Worm (Caenorhabditis elegans) whole organism, young adult: ENCODE data around the gene nhr-111.

Experiments
- B0019.2 ChIP-seq: fragments of 200-800 bp; sonication (Bioruptor generic); conservative IDR thresholded peaks from 2 replicates; pipeline ENCODE4 v1.3.6; 2022; ENCODE audit warnings: missing genetic modification reagents, missing genetic modification characterization, missing compliant biosample characterization
- B0261.1 ChIP-seq: sonication (generic microtip); optimal IDR thresholded peaks from 2 replicates; lab custom pipeline; 2016; ENCODE audit warnings: mild to moderate bottlenecking, missing genetic modification characterization, moderate library complexity, missing compliant biosample characterization
- C06A6.2 ChIP-seq: fragments of 200-800 bp; sonication (Bioruptor generic); conservative IDR thresholded peaks from 2 replicates; pipeline ENCODE4 v1.3.6; 2022; ENCODE audit warnings: missing genetic modification characterization, missing compliant biosample characterization
- F22D6.2 ChIP-seq: sonication (generic microtip); optimal IDR thresholded peaks from 2 replicates; lab custom pipeline; 2016; ENCODE audit warnings: mild to moderate bottlenecking, missing genetic modification characterization, missing compliant biosample characterization
- F23B12.7 ChIP-seq: sonication (generic microtip); optimal IDR thresholded peaks from 2 replicates; lab custom pipeline; 2017; ENCODE audit warnings: missing genetic modification characterization, mild to moderate bottlenecking, missing compliant biosample characterization, antibody characterized with exemption, moderate library complexity; ENCODE audit not compliant: insufficient read depth
- F37B4.10 ChIP-seq: fragments of 200-800 bp; sonication (Bioruptor generic); IDR thresholded peaks from 2 replicates; pipeline ENCODE4 v1.3.6; 2022; ENCODE audit warnings: missing genetic modification characterization, missing compliant biosample characterization
- F39B2.1 ChIP-seq: fragments of 200-800 bp; sonication (Bioruptor generic); IDR thresholded peaks from 2 replicates; pipeline ENCODE4 v1.3.6; 2022; ENCODE audit warnings: missing genetic modification reagents, missing genetic modification characterization, missing compliant biosample characterization
- F49E8.2 ChIP-seq: sonication (generic microtip); optimal IDR thresholded peaks from 3 replicates; lab custom pipeline; 2017; ENCODE audit warnings: missing genetic modification characterization, mild to moderate bottlenecking, missing compliant biosample characterization, antibody characterized with exemption, moderate library complexity; ENCODE audit not compliant: insufficient read depth
- F55B11.4 ChIP-seq: sonication (generic microtip); optimal IDR thresholded peaks from 2 replicates; lab custom pipeline; 2016; ENCODE audit warnings: missing compliant biosample characterization, missing genetic modification characterization, borderline replicate concordance; ENCODE audit not compliant: insufficient read depth
- F57A8.1 ChIP-seq: fragments of 200-800 bp; sonication (Bioruptor generic); optimal IDR thresholded peaks from 2 replicates; lab custom pipeline; 2018; ENCODE audit warnings: mild to moderate bottlenecking, missing genetic modification characterization, moderate library complexity, missing compliant biosample characterization
- F57C9.4 ChIP-seq: sonication (generic microtip); optimal IDR thresholded peaks from 2 replicates; lab custom pipeline; 2017; ENCODE audit warnings: mild to moderate bottlenecking, missing genetic modification characterization, missing compliant biosample characterization
- K12H6.12 ChIP-seq: fragments of 200-800 bp; sonication (Bioruptor generic); optimal IDR thresholded peaks from 2 replicates; lab custom pipeline; 2018; ENCODE audit warnings: mild to moderate bottlenecking, missing genetic modification characterization, missing compliant biosample characterization
- aptf-3 ChIP-seq: fragments of 200-800 bp; sonication (Bioruptor generic); IDR thresholded peaks from 2 replicates; pipeline ENCODE4 v1.3.6; 2022; ENCODE audit warnings: missing genetic modification characterization, missing compliant biosample characterization
- athp-1 ChIP-seq: sonication (generic microtip); optimal IDR thresholded peaks from 2 replicates; lab custom pipeline; 2017; ENCODE audit warnings: mild to moderate bottlenecking, missing genetic modification characterization, missing compliant biosample characterization
- attf-3 ChIP-seq: fragments of 200-800 bp; sonication (Bioruptor generic); conservative IDR thresholded peaks from 2 replicates; pipeline ENCODE4 v1.3.6; 2022; ENCODE audit warnings: missing genetic modification reagents, missing genetic modification characterization, missing compliant biosample characterization
- cebp-1 ChIP-seq, 2 experiments: fragments of 200-800 bp in 1 of 2; sonication (Bioruptor generic) in 1 of 2; sonication (generic microtip) in 1 of 2; IDR thresholded peaks in 1 of 2; optimal IDR thresholded peaks in 1 of 2; 2 replicates each; pipeline versions ENCODE4 v1.3.6 to Lab custom; 2017 to 2022; ENCODE audit warnings: missing compliant biosample characterization in 2 of 2, missing genetic modification characterization in 2 of 2, mild to moderate bottlenecking in 1 of 2, missing genetic modification reagents in 1 of 2, moderate library complexity in 1 of 2
- cebp-2 ChIP-seq: fragments of 200-800 bp; sonication (Bioruptor generic); IDR thresholded peaks from 2 replicates; pipeline ENCODE4 v1.3.6; 2022; ENCODE audit warnings: missing genetic modification characterization, missing compliant biosample characterization
- ceh-100 ChIP-seq: fragments of 200-800 bp; sonication (Bioruptor generic); IDR thresholded peaks from 2 replicates; pipeline ENCODE4 v1.3.6; 2022; ENCODE audit warnings: missing genetic modification reagents, missing genetic modification characterization, missing compliant biosample characterization
- ceh-27 ChIP-seq: fragments of 200-800 bp; sonication (Bioruptor generic); optimal IDR thresholded peaks from 2 replicates; lab custom pipeline; 2018; ENCODE audit warnings: mild to moderate bottlenecking, missing genetic modification characterization, moderate library complexity, missing compliant biosample characterization
- efl-1 ChIP-seq: fragments of 150-350 bp; optimal IDR thresholded peaks from 2 replicates; lab custom pipeline; 2014; ENCODE audit warnings: missing biosample characterization, missing genetic modification reagents, missing genetic modification characterization
- ets-4 ChIP-seq: fragments of 200-800 bp; sonication (Bioruptor generic); optimal IDR thresholded peaks from 2 replicates; lab custom pipeline; 2018; ENCODE audit warnings: mild to moderate bottlenecking, missing genetic modification characterization, missing compliant biosample characterization
- hlh-26 ChIP-seq: fragments of 200-800 bp; sonication (Bioruptor generic); conservative IDR thresholded peaks from 2 replicates; pipeline ENCODE4 v1.3.6; 2022; ENCODE audit warnings: missing genetic modification reagents, missing genetic modification characterization, missing compliant biosample characterization
- hmg-1.2 ChIP-seq: fragments of 200-800 bp; sonication (Bioruptor generic); IDR thresholded peaks from 2 replicates; pipeline ENCODE4 v1.3.6; 2022; ENCODE audit warnings: missing genetic modification reagents, missing genetic modification characterization, missing compliant biosample characterization
- let-526 ChIP-seq: fragments of 200-800 bp; sonication (Bioruptor generic); IDR thresholded peaks from 2 replicates; pipeline ENCODE4 v1.3.6; 2022; ENCODE audit warnings: missing genetic modification reagents, missing genetic modification characterization, missing compliant biosample characterization
- lin-35 ChIP-seq, 3 experiments: fragments of 150-350 bp in 2 of 3; sonication (generic microtip) in 1 of 3; optimal IDR thresholded peaks; 2 replicates each; lab custom pipeline; 2014 to 2018; ENCODE audit warnings: missing biosample characterization in 3 of 3, missing genetic modification characterization in 3 of 3, missing genetic modification reagents in 3 of 3
- lir-1 ChIP-seq: fragments of 200-800 bp; sonication (Bioruptor generic); conservative IDR thresholded peaks from 2 replicates; pipeline ENCODE4 v1.3.6; 2022; ENCODE audit warnings: missing genetic modification reagents, missing genetic modification characterization, missing compliant biosample characterization
- madf-10 ChIP-seq: sonication (generic microtip); optimal IDR thresholded peaks from 2 replicates; lab custom pipeline; 2016; ENCODE audit warnings: mild to moderate bottlenecking, missing genetic modification characterization, missing compliant biosample characterization
- madf-6 ChIP-seq: fragments of 200-800 bp; sonication (Bioruptor generic); IDR thresholded peaks from 2 replicates; pipeline ENCODE4 v1.3.6; 2022; ENCODE audit warnings: missing genetic modification reagents, missing genetic modification characterization, missing compliant biosample characterization
- nfya-2 ChIP-seq: fragments of 200-800 bp; sonication (Bioruptor generic); IDR thresholded peaks from 2 replicates; pipeline ENCODE4 v1.3.6; 2022; ENCODE audit warnings: missing genetic modification reagents, missing genetic modification characterization, missing compliant biosample characterization
- nhr-27 ChIP-seq: fragments of 200-800 bp; sonication (Bioruptor generic); optimal IDR thresholded peaks from 2 replicates; lab custom pipeline; 2018; ENCODE audit warnings: mild to moderate bottlenecking, missing genetic modification characterization, moderate library complexity, missing compliant biosample characterization
- nhr-80 ChIP-seq: sonication (generic microtip); optimal IDR thresholded peaks from 2 replicates; lab custom pipeline; 2016; ENCODE audit warnings: missing genetic modification characterization, missing compliant biosample characterization
- nhr-90 ChIP-seq: sonication (generic microtip); optimal IDR thresholded peaks from 2 replicates; lab custom pipeline; 2016; ENCODE audit warnings: missing genotype, mild to moderate bottlenecking, missing genetic modification characterization, missing compliant biosample characterization
- pbrm-1 ChIP-seq: fragments of 200-800 bp; sonication (Bioruptor generic); IDR thresholded peaks from 2 replicates; pipeline ENCODE4 v1.3.6; 2022; ENCODE audit warnings: missing genetic modification reagents, missing genetic modification characterization, missing compliant biosample characterization
- snpc-1.3 ChIP-seq: sonication (generic microtip); optimal IDR thresholded peaks from 2 replicates; lab custom pipeline; 2017; ENCODE audit warnings: missing genetic modification characterization, mild to moderate bottlenecking, missing compliant biosample characterization, antibody characterized with exemption, moderate library complexity, missing genotype, missing genetic modification reagents; ENCODE audit not compliant: insufficient read depth
- tbp1 ChIP-seq: fragments of 200-800 bp; sonication (Bioruptor generic); optimal IDR thresholded peaks from 2 replicates; lab custom pipeline; 2018; ENCODE audit warnings: mild to moderate bottlenecking, missing genetic modification characterization, missing compliant biosample characterization
- unc-130 ChIP-seq: sonication (generic microtip); optimal IDR thresholded peaks from 2 replicates; lab custom pipeline; 2016; ENCODE audit warnings: missing genetic modification reagents, missing genetic modification characterization, missing compliant biosample characterization
- ztf-22 ChIP-seq: fragments of 200-800 bp; sonication (Bioruptor generic); optimal IDR thresholded peaks from 2 replicates; lab custom pipeline; 2018; ENCODE audit warnings: mild to moderate bottlenecking, missing genetic modification characterization, moderate library complexity, missing compliant biosample characterization

The nhr-111 gene

DNA sequence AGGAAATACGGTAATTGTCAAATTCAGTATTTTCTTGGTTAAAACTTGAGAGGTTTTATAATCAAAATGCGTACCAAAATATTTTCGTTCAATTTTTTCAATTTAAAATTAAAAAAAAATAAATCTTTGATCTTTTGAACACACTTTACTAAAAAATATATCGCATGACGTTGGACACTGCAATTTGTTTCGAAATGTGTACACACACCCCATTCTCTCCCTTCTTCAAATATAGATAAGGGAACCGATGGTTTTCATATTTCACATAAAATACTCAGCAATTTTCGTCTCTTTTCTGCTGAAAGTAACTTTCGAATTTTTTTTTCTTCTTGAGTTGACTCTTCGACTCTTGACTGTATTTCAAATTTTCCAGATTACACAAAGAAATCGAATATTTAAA, 3.2 kb downstream of the nhr-111 start:
- no peak for TF ChIP-seq unc-130 (GFP tag; lab: Kevin White, UChicago)
- no peak for TF ChIP-seq K12H6.12 (tag; lab: Kevin White, UChicago)
- no peak for TF ChIP-seq F57C9.4 (tag; lab: Kevin White, UChicago)
- no peak for TF ChIP-seq F55B11.4
- TF ChIP-seq cebp-1 (GFP tag; IDR thresholded peaks at IDR 0.05; lab: Robert Waterston, UW): no peak
- TF ChIP-seq cebp-1 (tag; optimal IDR thresholded peaks at IDR 0.05; lab: Kevin White, UChicago): peak; percentile 5
- no peak for TF ChIP-seq hlh-26 (GFP tag; lab: Robert Waterston, UW)

DNA sequence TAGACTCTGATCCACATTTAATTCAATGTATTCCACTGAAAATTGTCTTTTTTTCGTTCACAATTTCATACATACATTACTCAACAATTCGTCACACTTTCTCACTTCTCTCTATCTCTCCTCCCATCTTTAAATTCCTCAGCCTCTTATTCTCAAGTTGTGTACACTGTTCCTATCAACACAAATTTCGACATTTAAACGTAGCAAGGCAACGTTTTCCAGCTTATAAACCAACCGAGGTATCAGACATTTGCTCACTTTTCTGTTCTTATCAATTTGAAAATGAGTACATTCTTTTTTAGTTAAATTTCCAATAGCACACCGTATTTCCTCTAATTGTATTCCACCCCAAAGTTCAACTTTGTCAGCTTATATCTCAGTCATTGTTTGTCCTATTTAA, 3.7 kb downstream of the nhr-111 start, which contains the start of gene skr-3:
Gene skr-3 (plus strand): TSS at position 163 of the 400 bp plus-strand sequence.
- TF ChIP-seq hmg-1.2 (GFP tag; lab: Robert Waterston, UW): no peak
- TF ChIP-seq nhr-80 (tag; lab: Kevin White, UChicago): peak; percentile 23

DNA sequence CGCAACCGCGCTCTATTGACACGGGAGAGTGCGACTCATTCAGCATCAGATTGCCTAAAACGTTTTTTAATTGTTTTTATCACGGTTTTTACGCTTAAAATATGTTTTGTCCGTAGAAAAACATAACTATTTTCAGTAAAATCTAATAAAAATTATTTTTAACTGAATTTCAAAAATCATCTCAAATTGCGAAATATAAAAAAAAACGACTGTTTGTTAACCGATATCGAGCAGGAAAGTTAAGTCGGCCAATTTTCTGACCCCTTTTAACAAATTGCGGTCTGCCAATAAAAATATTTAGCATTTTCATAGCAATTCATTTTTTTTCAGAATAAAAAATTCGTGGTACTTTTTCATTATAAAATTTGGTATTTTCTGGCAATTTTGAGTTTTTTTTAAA, 4.1 kb downstream of the nhr-111 start:
- TF ChIP-seq madf-6 (GFP tag; lab: Robert Waterston, UW): no peak
- TF ChIP-seq nhr-90: no peak
- TF ChIP-seq cebp-1 (GFP tag; IDR thresholded peaks at IDR 0.05; lab: Robert Waterston, UW): no peak
- TF ChIP-seq cebp-1 (tag; optimal IDR thresholded peaks at IDR 0.05; lab: Kevin White, UChicago): peak; percentile 86
- TF ChIP-seq efl-1: no peak
- no peak for TF ChIP-seq F22D6.2 (tag; lab: Kevin White, UChicago)
- TF ChIP-seq lin-35 (GFP tag; optimal IDR thresholded peaks at IDR 0.05; lab: Kevin White, UChicago): no peak
- no peak for TF ChIP-seq B0261.1 (tag; lab: Kevin White, UChicago)
- no peak for TF ChIP-seq snpc-1.3 (tag; lab: Kevin White, UChicago)

DNA sequence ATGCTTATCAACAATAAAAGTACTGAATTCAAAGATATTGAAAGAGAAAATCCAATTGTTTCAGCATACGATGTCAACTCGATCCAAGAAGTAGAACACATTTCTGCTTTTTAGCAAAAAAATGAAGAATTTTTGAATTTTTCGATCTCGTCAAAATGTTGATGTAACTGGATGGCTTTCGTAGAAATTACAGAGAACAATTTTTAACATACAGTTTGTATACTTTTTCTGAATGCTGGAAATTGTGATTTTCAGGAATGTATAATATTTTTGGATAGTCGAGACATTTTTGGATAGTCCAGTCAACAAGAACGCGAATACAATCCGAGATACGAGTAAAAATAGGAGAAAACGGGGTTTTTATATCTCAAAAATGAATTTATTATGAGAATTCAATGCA, 6.0 kb downstream of the nhr-111 start, which contains the start of gene str-103:
Gene str-103 (minus strand): TSS at position 101 of the 400 bp plus-strand sequence.
- TF ChIP-seq ceh-100: no peak
- TF ChIP-seq F39B2.1 (GFP tag; lab: Robert Waterston, UW): no peak
- no peak for TF ChIP-seq nhr-80 (tag; lab: Kevin White, UChicago)
- TF ChIP-seq hmg-1.2 (GFP tag; lab: Robert Waterston, UW): no peak
- TF ChIP-seq nhr-27: no peak
- TF ChIP-seq let-526: no peak
- no peak for TF ChIP-seq ztf-22 (GFP tag; lab: Kevin White, UChicago)
- no peak for TF ChIP-seq F49E8.2 (tag; lab: Kevin White, UChicago)
- TF ChIP-seq F37B4.10 (GFP tag; lab: Robert Waterston, UW): no peak
- no peak for TF ChIP-seq aptf-3 (GFP tag; lab: Robert Waterston, UW)
- no peak for TF ChIP-seq attf-3

DNA sequence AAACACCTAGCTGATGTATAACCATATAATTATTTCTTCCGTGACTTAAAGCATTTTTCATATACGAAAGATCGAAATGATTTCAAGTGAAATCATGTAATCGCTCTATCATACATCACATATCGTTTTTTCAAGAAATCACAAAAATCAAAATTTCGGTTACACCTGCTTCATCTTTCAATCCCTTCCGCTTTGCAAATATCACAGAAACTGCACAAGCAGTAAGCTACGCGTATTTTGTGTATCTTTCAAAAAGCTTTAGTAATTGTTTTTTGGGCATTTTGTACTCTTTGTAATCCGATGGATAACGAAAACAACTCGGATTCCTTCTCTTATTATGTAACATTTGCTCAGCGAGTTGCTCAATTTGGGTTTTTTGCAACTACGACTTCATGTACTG, 9.3 kb downstream of the nhr-111 start, which contains the start of gene str-25:
Gene str-25 (plus strand): TSS at position 301 of the 400 bp plus-strand sequence.
- TF ChIP-seq F57A8.1: no peak
- no peak for TF ChIP-seq F22D6.2 (tag; lab: Kevin White, UChicago)
- no peak for TF ChIP-seq tbp1 (GFP tag; lab: Kevin White, UChicago)
- no peak for TF ChIP-seq pbrm-1
- TF ChIP-seq ets-4: no peak
- no peak for TF ChIP-seq B0019.2 (GFP tag; lab: Robert Waterston, UW)
- no peak for TF ChIP-seq athp-1 (tag; lab: Kevin White, UChicago)
- TF ChIP-seq F23B12.7 (tag; lab: Kevin White, UChicago): no peak
- TF ChIP-seq madf-10 (tag; lab: Kevin White, UChicago): no peak
- no peak for TF ChIP-seq ceh-27 (GFP tag; lab: Kevin White, UChicago)
- no peak for TF ChIP-seq let-526
- TF ChIP-seq lir-1 (GFP tag; lab: Robert Waterston, UW): no peak
- TF ChIP-seq hmg-1.2 (GFP tag; lab: Robert Waterston, UW): no peak
- TF ChIP-seq C06A6.2 (GFP tag; lab: Robert Waterston, UW): no peak
- no peak for TF ChIP-seq nfya-2 (GFP tag; lab: Robert Waterston, UW)
- TF ChIP-seq B0261.1 (tag; lab: Kevin White, UChicago): no peak
- TF ChIP-seq cebp-2 (GFP tag; lab: Robert Waterston, UW): no peak
- TF ChIP-seq, all 124 proteins: peak for 0
